Fruit fly (Drosophila melanogaster): ENCODE results near the gene CG33229.
A peak's percentile ranks its signal among the peaks of the same experiment; 100 is the strongest.

Gene CG33229

dm6 chr3L:246644-247199 lies 23.1 kb downstream of the CG33229 start (continued):
- TF ChIP-seq NfI (GFP tag; optimal IDR thresholded peaks at IDR 0.05) (no peak), Vsx1 (GFP tag; optimal IDR thresholded peaks at IDR 0.05) (no peak), ci (GFP tag; IDR thresholded peaks at IDR 0.05) (peak; percentile 84), CG10366 (GFP tag; IDR thresholded peaks at IDR 0.05) (no peak), CG10267 (tag; optimal IDR thresholded peaks at IDR 0.05) (peak; percentile 64), CG32767 (GFP tag; IDR thresholded peaks at IDR 0.05) (peak; percentile 33; the same call in 1 of the 2 replicates), bigmax (GFP tag; optimal IDR thresholded peaks at IDR 0.05) (peak; percentile 54), CG12391 (tag; optimal IDR thresholded peaks at IDR 0.05) (no peak), vnd (GFP tag; IDR thresholded peaks at IDR 0.05; ENCODE audit: partially characterized antibody) (no peak; the same call in 2 of the 3 replicates), row (GFP tag; IDR thresholded peaks at IDR 0.05) (peak; percentile 50), CG7556 (GFP tag; optimal IDR thresholded peaks at IDR 0.05) (no peak), CG11247 (GFP tag; IDR thresholded peaks at IDR 0.05) (no peak; the same call in none of the 2 replicates), CG12744 (GFP tag; optimal IDR thresholded peaks at IDR 0.05) (peak; percentile 21), otp (GFP tag; IDR thresholded peaks at IDR 0.05) (no peak), CG9932 (GFP tag; IDR thresholded peaks at IDR 0.05) (no peak), CG17568 (GFP tag; optimal IDR thresholded peaks at IDR 0.05) (no peak), ind (GFP tag; optimal IDR thresholded peaks at IDR 0.05) (no peak), sima (GFP tag; optimal IDR thresholded peaks at IDR 0.05) (no peak), Dek (tag; optimal IDR thresholded peaks at IDR 0.05) (no peak), D19B (GFP tag; optimal IDR thresholded peaks at IDR 0.05) (no peak), CG1647 (GFP tag; optimal IDR thresholded peaks at IDR 0.05) (no peak), gce (GFP tag; IDR thresholded peaks at IDR 0.05) (0 out of 3 replicates have a peak, but pooled peaks have one; percentile 52), esg (GFP tag; conservative IDR thresholded peaks at IDR 0.05) (no peak), CG11093 (GFP tag; IDR thresholded peaks at IDR 0.05) (no peak), CG8089 (GFP tag; optimal IDR thresholded peaks at IDR 0.05) (peak; percentile 1), pum (GFP tag; optimal IDR thresholded peaks at IDR 0.05) (peak; percentile 19), toy (GFP tag; IDR thresholded peaks at IDR 0.05) (no peak), CG12219 (GFP tag; optimal IDR thresholded peaks at IDR 0.05) (no peak), CG6854 (GFP tag; optimal IDR thresholded peaks at IDR 0.05) (no peak), kah (GFP tag; optimal IDR thresholded peaks at IDR 0.05) (no peak), BEAF-32 (GFP tag; optimal IDR thresholded peaks at IDR 0.05) (peak; percentile 68), pzg (GFP tag; optimal IDR thresholded peaks at IDR 0.05) (peak; percentile 92), zfh2 (GFP tag; optimal IDR thresholded peaks at IDR 0.05) (peak; percentile 43), Opbp (GFP tag; IDR thresholded peaks at IDR 0.05; ENCODE audit: partially characterized antibody) (peak; percentile 69), CG3065 (GFP tag; optimal IDR thresholded peaks at IDR 0.05) (peak; percentile 24), wek (GFP tag; optimal IDR thresholded peaks at IDR 0.05) (no peak), kay (GFP tag; optimal IDR thresholded peaks at IDR 0.05) (no peak), CG9215 (GFP tag; IDR thresholded peaks at IDR 0.05) (no peak), CG16779 (GFP tag; IDR thresholded peaks at IDR 0.05) (no peak), CG9876 (GFP tag; optimal IDR thresholded peaks at IDR 0.05) (peak; percentile 44), Ssrp (tag; optimal IDR thresholded peaks at IDR 0.05) (no peak), CG17612 (GFP tag; IDR thresholded peaks at IDR 0.05) (no peak), pan (optimal IDR thresholded peaks at IDR 0.05) (no peak), pan (GFP tag; optimal IDR thresholded peaks at IDR 0.05 in 1 of 2, IDR thresholded peaks at IDR 0.05 in 1 of 2) (peak in 1 of 2 experiments; percentile 28), ap (GFP tag; IDR thresholded peaks at IDR 0.05) (no peak), caup (GFP tag; optimal IDR thresholded peaks at IDR 0.05; ENCODE audit: severe bottlenecking) (no peak), CG17385 (GFP tag; optimal IDR thresholded peaks at IDR 0.05) (no peak), crol (GFP tag; IDR thresholded peaks at IDR 0.05) (no peak), Bteb2 (GFP tag; optimal IDR thresholded peaks at IDR 0.05) (no peak), CG7963 (GFP tag; IDR thresholded peaks at IDR 0.05; ENCODE audit: partially characterized antibody) (peak; percentile 80), CG14710 (tag; optimal IDR thresholded peaks at IDR 0.05) (peak; percentile 69)

Measured in whole organism, embryonic.